Fruit fly (Drosophila melanogaster) whole organism, embryonic: Measurements from ENCODE around the gene CG32023.

ENCODE experiments used
- Ada2b ChIP-seq: fragments of 200-800 bp; sonication (Bioruptor generic); IDR thresholded peaks from 2 replicates; pipeline ENCODE4 v1.3.6; 2022; ENCODE audit warnings: missing biosample characterization, missing genetic modification characterization
- C15 ChIP-seq: fragments of 200-800 bp; sonication (Bioruptor generic); IDR thresholded peaks from 3 replicates; pipeline ENCODE4 v1.3.6; 2022; ENCODE audit warnings: missing biosample characterization, missing genetic modification characterization
- CG10654 ChIP-seq: fragments of 200-800 bp; sonication (Bioruptor generic); optimal IDR thresholded peaks from 2 replicates; lab custom pipeline; 2016; ENCODE audit warnings: missing biosample characterization, missing genetic modification characterization
- CG11247 ChIP-seq: fragments of 200-800 bp; sonication (Bioruptor generic); IDR thresholded peaks from 2 replicates; pipeline ENCODE4 v1.3.6; 2022; ENCODE audit warnings: missing biosample characterization, missing genetic modification characterization
- CG11398 ChIP-seq: fragments of 200-800 bp; sonication (Bioruptor generic); optimal IDR thresholded peaks from 2 replicates; lab custom pipeline; 2016; ENCODE audit warnings: missing biosample characterization, missing genetic modification characterization
- CG11696 ChIP-seq: fragments of 200-800 bp; sonication (Bioruptor generic); IDR thresholded peaks from 2 replicates; pipeline ENCODE4 v1.3.6; 2022; ENCODE audit warnings: missing biosample characterization, missing genetic modification characterization
- CG12659 ChIP-seq: fragments of 200-800 bp; sonication (Bioruptor generic); optimal IDR thresholded peaks from 3 replicates; lab custom pipeline; 2017; ENCODE audit warnings: mild to moderate bottlenecking, missing biosample characterization, missing genetic modification reagents, missing genetic modification characterization
- CG1792 ChIP-seq: fragments of 200-800 bp; sonication (Bioruptor generic); optimal IDR thresholded peaks from 2 replicates; lab custom pipeline; 2016; ENCODE audit warnings: missing biosample characterization, missing genetic modification characterization
- CG1832 ChIP-seq: fragments of 200-800 bp; sonication (Bioruptor generic); optimal IDR thresholded peaks from 2 replicates; lab custom pipeline; 2017; ENCODE audit warnings: missing biosample characterization, mild to moderate bottlenecking, missing genetic modification characterization, inconsistent platforms
- CG31365 ChIP-seq: fragments of 200-800 bp; sonication (Bioruptor generic); optimal IDR thresholded peaks from 2 replicates; lab custom pipeline; 2018; ENCODE audit warnings: missing biosample characterization, mild to moderate bottlenecking, missing genetic modification characterization
- CG3281 ChIP-seq: fragments of 200-800 bp; sonication (Bioruptor generic); optimal IDR thresholded peaks from 3 replicates; lab custom pipeline; 2017; ENCODE audit warnings: missing biosample characterization, mild to moderate bottlenecking, missing genetic modification characterization
- CG34422 ChIP-seq: fragments of 200-800 bp; sonication (Bioruptor generic); IDR thresholded peaks from 3 replicates; pipeline ENCODE4 v1.3.6; 2022; ENCODE audit warnings: missing biosample characterization, missing genetic modification characterization
- CG3847 ChIP-seq: fragments of 200-800 bp; sonication (Bioruptor generic); IDR thresholded peaks from 2 replicates; pipeline ENCODE4 v1.3.6; 2022; ENCODE audit warnings: missing biosample characterization, missing genetic modification characterization
- CG4707 ChIP-seq: fragments of 200-800 bp; sonication (Bioruptor generic); optimal IDR thresholded peaks from 2 replicates; lab custom pipeline; 2018; ENCODE audit warnings: missing biosample characterization, mild to moderate bottlenecking, missing genetic modification characterization, moderate library complexity
- CG6175 ChIP-seq: fragments of 200-800 bp; sonication (Bioruptor generic); IDR thresholded peaks from 3 replicates; pipeline ENCODE4 v1.3.6; 2022; ENCODE audit warnings: missing biosample characterization, missing genetic modification characterization
- CG6654 ChIP-seq: fragments of 200-800 bp; sonication (Bioruptor generic); optimal IDR thresholded peaks from 2 replicates; lab custom pipeline; 2017; ENCODE audit warnings: missing biosample characterization, mild to moderate bottlenecking, missing genetic modification characterization
- CG8281 ChIP-seq: fragments of 200-800 bp; sonication (Bioruptor generic); optimal IDR thresholded peaks from 2 replicates; lab custom pipeline; 2018; ENCODE audit warnings: missing biosample characterization, mild to moderate bottlenecking, missing genetic modification characterization, moderate library complexity
- CG9932 ChIP-seq: fragments of 200-800 bp; sonication (Bioruptor generic); IDR thresholded peaks from 2 replicates; pipeline ENCODE4 v1.3.6; 2022; ENCODE audit warnings: missing biosample characterization, missing genetic modification characterization
- Deaf1 ChIP-seq: fragments of 200-800 bp; optimal IDR thresholded peaks from 3 replicates; lab custom pipeline; 2019; ENCODE audit warnings: missing biosample characterization, mild to moderate bottlenecking, missing genetic modification characterization, moderate library complexity
- Dll ChIP-seq: fragments of 200-800 bp; sonication (Bioruptor generic); IDR thresholded peaks from 4 replicates; pipeline ENCODE4 v1.3.6; 2022; ENCODE audit warnings: missing biosample characterization, missing genetic modification characterization; ENCODE audit not compliant: partially characterized antibody
- Doc3 ChIP-seq: fragments of 200-800 bp; sonication (Bioruptor generic); IDR thresholded peaks from 3 replicates; pipeline ENCODE4 v1.3.6; 2022; ENCODE audit warnings: missing biosample characterization, missing genetic modification characterization; ENCODE audit not compliant: partially characterized antibody
- E2f2 ChIP-seq: fragments of 200-800 bp; sonication (Bioruptor generic); IDR thresholded peaks from 2 replicates; pipeline ENCODE4 v1.3.6; 2022; ENCODE audit warnings: missing biosample characterization, missing genetic modification characterization
- Ets65A ChIP-seq: fragments of 200-800 bp; sonication (Bioruptor generic); peaks from one replicate; lab custom pipeline; 2016; ENCODE audit warnings: missing biosample characterization, missing genetic modification characterization
- Fer2 ChIP-seq: fragments of 200-800 bp; sonication (Bioruptor generic); optimal IDR thresholded peaks from 2 replicates; lab custom pipeline; 2018; ENCODE audit warnings: missing biosample characterization, mild to moderate bottlenecking, missing genetic modification characterization, moderate library complexity
- Fer3 ChIP-seq: fragments of 200-800 bp; sonication (Bioruptor generic); optimal IDR thresholded peaks from 2 replicates; lab custom pipeline; 2018; ENCODE audit warnings: missing biosample characterization, mild to moderate bottlenecking, missing genetic modification characterization, moderate library complexity
- H2.0 ChIP-seq: fragments of 200-800 bp; sonication (Bioruptor generic); IDR thresholded peaks from 2 replicates; pipeline ENCODE4 v1.3.6; 2022; ENCODE audit warnings: missing biosample characterization, missing genetic modification characterization
- Hmx ChIP-seq: fragments of 200-800 bp; sonication (Bioruptor generic); optimal IDR thresholded peaks from 2 replicates; lab custom pipeline; 2016; ENCODE audit warnings: missing biosample characterization, missing genetic modification characterization
- Lim3 ChIP-seq: fragments of 200-800 bp; sonication (Bioruptor generic); IDR thresholded peaks from 2 replicates; pipeline ENCODE4 v1.3.6; 2022; ENCODE audit warnings: missing biosample characterization, missing genetic modification characterization
- Lpt ChIP-seq: fragments of >200 bp; optimal IDR thresholded peaks from 2 replicates; lab custom pipeline; 2018; ENCODE audit warnings: missing biosample characterization, missing genetic modification characterization
- Opbp ChIP-seq: fragments of 200-800 bp; sonication (Bioruptor generic); IDR thresholded peaks from 3 replicates; pipeline ENCODE4 v1.3.6; 2022; ENCODE audit warnings: missing biosample characterization, missing genetic modification characterization; ENCODE audit not compliant: partially characterized antibody
- TFAM ChIP-seq: fragments of 200-800 bp; sonication (Bioruptor generic); optimal IDR thresholded peaks from 2 replicates; lab custom pipeline; 2017; ENCODE audit warnings: missing biosample characterization, missing genetic modification characterization, inconsistent platforms
- Xbp1 ChIP-seq: fragments of 200-800 bp; sonication (Bioruptor generic); optimal IDR thresholded peaks from 3 replicates; lab custom pipeline; 2016; ENCODE audit warnings: missing biosample characterization, mild to moderate bottlenecking, missing genetic modification characterization
- bab2 ChIP-seq: fragments of 200-800 bp; sonication (Bioruptor generic); optimal IDR thresholded peaks from 2 replicates; lab custom pipeline; 2016; ENCODE audit warnings: missing biosample characterization, missing genetic modification characterization
- bigmax ChIP-seq: fragments of 200-800 bp; sonication (Bioruptor generic); optimal IDR thresholded peaks from 2 replicates; lab custom pipeline; 2018; ENCODE audit warnings: missing biosample characterization, mild to moderate bottlenecking, missing genetic modification characterization
- chn ChIP-seq: fragments of 200-800 bp; sonication (Bioruptor generic); optimal IDR thresholded peaks from 2 replicates; lab custom pipeline; 2016; ENCODE audit warnings: missing biosample characterization, missing genetic modification characterization
- croc ChIP-seq: fragments of 200-800 bp; sonication (Bioruptor generic); conservative IDR thresholded peaks from 3 replicates; pipeline ENCODE4 v1.3.6; 2022; ENCODE audit warnings: missing biosample characterization, missing genetic modification characterization
- crp ChIP-seq, 2 experiments: fragments of 200-800 bp; sonication (Bioruptor generic); optimal IDR thresholded peaks; 2 replicates in 1 of 2; 3 replicates in 1 of 2; lab custom pipeline; 2017; ENCODE audit warnings: missing biosample characterization in 2 of 2, missing genetic modification characterization in 2 of 2, mild to moderate bottlenecking in 1 of 2, moderate library complexity in 1 of 2
- cwo ChIP-seq: fragments of 200-800 bp; sonication (Bioruptor generic); optimal IDR thresholded peaks from 3 replicates; lab custom pipeline; 2017; ENCODE audit warnings: missing biosample characterization, missing genetic modification characterization, mild to moderate bottlenecking, moderate library complexity, missing genetic modification reagents
- da ChIP-seq: fragments of 200-800 bp; sonication (Bioruptor generic); optimal IDR thresholded peaks from 2 replicates; lab custom pipeline; 2016; ENCODE audit warnings: missing biosample characterization, missing genetic modification characterization
- gfzf ChIP-seq: fragments of 200-800 bp; sonication (Bioruptor generic); optimal IDR thresholded peaks from 2 replicates; lab custom pipeline; 2016; ENCODE audit warnings: missing biosample characterization, mild to moderate bottlenecking, missing genetic modification characterization, moderate library complexity
- ind ChIP-seq: fragments of 200-800 bp; sonication (Bioruptor generic); optimal IDR thresholded peaks from 3 replicates; lab custom pipeline; 2016; ENCODE audit warnings: missing biosample characterization, missing genetic modification characterization
- jigr1 ChIP-seq: fragments of 200-800 bp; sonication (Bioruptor generic); IDR thresholded peaks from 3 replicates; pipeline ENCODE4 v1.3.6; 2022; ENCODE audit warnings: missing biosample characterization, missing genetic modification characterization
- lola ChIP-seq, 3 experiments: fragments of >200 bp in 2 of 3; fragments of 200-800 bp in 1 of 3; sonication (Bioruptor generic) in 1 of 3; optimal IDR thresholded peaks; 2 replicates each; lab custom pipeline; 2017 to 2019; ENCODE audit warnings: missing biosample characterization in 3 of 3, missing genetic modification characterization in 3 of 3, mild to moderate bottlenecking in 1 of 3, moderate library complexity in 1 of 3
- org-1 ChIP-seq: fragments of 200-800 bp; sonication (Bioruptor generic); optimal IDR thresholded peaks from 2 replicates; lab custom pipeline; 2017; ENCODE audit warnings: missing biosample characterization, missing genetic modification characterization
- peb ChIP-seq: fragments of 200-800 bp; sonication (Bioruptor generic); IDR thresholded peaks from 2 replicates; pipeline ENCODE4 v1.3.6; 2022; ENCODE audit warnings: missing biosample characterization, missing genetic modification characterization
- sim ChIP-seq: fragments of 200-800 bp; sonication (Bioruptor generic); IDR thresholded peaks from 2 replicates; pipeline ENCODE4 v1.3.6; 2022; ENCODE audit warnings: missing biosample characterization, missing genetic modification characterization
- sima ChIP-seq: fragments of 200-800 bp; sonication (Bioruptor generic); optimal IDR thresholded peaks from 2 replicates; lab custom pipeline; 2016; ENCODE audit warnings: missing biosample characterization, missing genetic modification characterization
- tin ChIP-seq: fragments of 200-800 bp; sonication (Bioruptor generic); optimal IDR thresholded peaks from 3 replicates; lab custom pipeline; 2016; ENCODE audit warnings: missing biosample characterization, missing genetic modification characterization
- tio ChIP-seq: fragments of 200-800 bp; sonication (Bioruptor generic); optimal IDR thresholded peaks from 2 replicates; lab custom pipeline; 2017; ENCODE audit warnings: missing biosample characterization, missing genetic modification characterization, inconsistent platforms
- twi ChIP-seq: fragments of 200-800 bp; optimal IDR thresholded peaks from 2 replicates; lab custom pipeline; 2019; ENCODE audit warnings: missing biosample characterization, mild to moderate bottlenecking, missing genetic modification characterization, moderate library complexity

CG32023 gene

dm6 chr3L:8765969-8766538 is 37.9 kb downstream of the CG32023 start (continued):
- peak; percentile 99 for TF ChIP-seq CG12659 (GFP tag; lab: Kevin White, UChicago)
- peak; percentile 85 for TF ChIP-seq CG11696 (GFP tag; lab: Robert Waterston, UW)
- peak; percentile 16 to 71 for TF ChIP-seq crp (GFP tag; optimal IDR thresholded peaks at IDR 0.05; lab: Kevin White, UChicago)
- peak; percentile 95 for TF ChIP-seq Ets65A (GFP tag; lab: Kevin White, UChicago)
- peak; percentile 92 for TF ChIP-seq sim (GFP tag; lab: Robert Waterston, UW)
- peak; percentile 94 for TF ChIP-seq C15 (GFP tag; lab: Robert Waterston, UW)
- TF ChIP-seq CG8281: peak; percentile 64
- 0 out of 3 replicates have a peak, but pooled peaks have one; percentile 31 for TF ChIP-seq Doc3 (GFP tag; lab: Robert Waterston, UW)
- TF ChIP-seq Hmx: peak; percentile 86
- TF ChIP-seq Lim3 (GFP tag; lab: Robert Waterston, UW): peak; percentile 97
- peak; percentile 99 for TF ChIP-seq tio
- TF ChIP-seq CG4707 (GFP tag; lab: Kevin White, UChicago): peak; percentile 94
- peak; percentile 98 for TF ChIP-seq Xbp1
- TF ChIP-seq CG6175 (GFP tag; lab: Robert Waterston, UW): peak; percentile 97
- TF ChIP-seq Lpt (GFP tag; lab: Kevin White, UChicago): no peak
- TF ChIP-seq CG11398: peak; percentile 95
- TF ChIP-seq Deaf1 (tag; lab: Kevin White, UChicago): peak; percentile 82
- TF ChIP-seq Fer3 (tag; lab: Kevin White, UChicago): peak; percentile 92
- TF ChIP-seq Opbp (GFP tag; lab: Robert Waterston, UW): no peak
- no peak for TF ChIP-seq CG1832 (GFP tag; lab: Kevin White, UChicago)
- TF ChIP-seq ind (GFP tag; lab: Kevin White, UChicago): peak; percentile 98
- peak; percentile 49; the same call in 2 of the 4 replicates for TF ChIP-seq Dll
- peak; percentile 94 for TF ChIP-seq CG10654
- peak; percentile 86 for TF ChIP-seq CG31365 (tag; lab: Kevin White, UChicago)
- TF ChIP-seq tin (GFP tag; lab: Kevin White, UChicago): peak; percentile 98
- peak; percentile 98 for TF ChIP-seq jigr1 (GFP tag; lab: Robert Waterston, UW)
- peak; percentile 86 for TF ChIP-seq TFAM (GFP tag; lab: Kevin White, UChicago)
- TF ChIP-seq CG3847: peak; percentile 98
- TF ChIP-seq croc: peak; percentile 98
- peak; percentile 97 for TF ChIP-seq CG11247 (GFP tag; lab: Robert Waterston, UW)
- TF ChIP-seq sima (GFP tag; lab: Kevin White, UChicago): peak; percentile 65
- peak; percentile 98 for TF ChIP-seq CG9932
- peak; percentile 98 for TF ChIP-seq twi
- TF ChIP-seq da (GFP tag; lab: Kevin White, UChicago): peak; percentile 96
- peak; percentile 59 for TF ChIP-seq Fer2 (tag; lab: Kevin White, UChicago)
- peak; percentile 97 for TF ChIP-seq CG34422 (GFP tag; lab: Robert Waterston, UW)
- TF ChIP-seq H2.0: peak; percentile 97
- TF ChIP-seq Ada2b: peak; percentile 98
- TF ChIP-seq bigmax (GFP tag; lab: Kevin White, UChicago): no peak
- TF ChIP-seq lola (GFP tag; optimal IDR thresholded peaks at IDR 0.05; lab: Kevin White, UChicago): peak in 1 of 3 experiments; percentile 99
- TF ChIP-seq cwo (GFP tag; lab: Kevin White, UChicago): peak; percentile 94
- TF ChIP-seq gfzf (GFP tag; lab: Kevin White, UChicago): peak; percentile 27
- TF ChIP-seq CG6654: peak; percentile 93
- peak; percentile 98 for TF ChIP-seq chn
- TF ChIP-seq bab2 (GFP tag; lab: Kevin White, UChicago): peak; percentile 74
- peak; percentile 98 for TF ChIP-seq CG3281 (GFP tag; lab: Kevin White, UChicago)
- TF ChIP-seq org-1: peak; percentile 99
- TF ChIP-seq peb (GFP tag; lab: Robert Waterston, UW): peak; percentile 97
- TF ChIP-seq CG1792: peak; percentile 93
- peak; percentile 83 for TF ChIP-seq E2f2
